Comparison of ENCODE assay signal across 1 fruit fly cellular context in genomic region chr2L:2202853-2203717, dm6.
TF ChIP-seq lines count a peak whose summit lies in the region.

No protein-coding gene starts in this region.

TF ChIP-seq in whole organism, embryonic, 481 proteins besides CTCF, POLR2A, EP300 and RAD21 (continued from another document and continues in another):
- TF ChIP-seq grau (tag; optimal IDR thresholded peaks at IDR 0.05; lab: Kevin White, UChicago) (peak; percentile 13), CG13287 (GFP tag; IDR thresholded peaks at IDR 0.05; lab: Robert Waterston, UW; ENCODE audit: partially characterized antibody) (peak; percentile 66), cad (GFP tag; optimal IDR thresholded peaks at IDR 0.05; lab: Kevin White, UChicago) (no peak), Gug (GFP tag; IDR thresholded peaks at IDR 0.05; lab: Robert Waterston, UW) (no peak), chinmo (GFP tag; IDR thresholded peaks at IDR 0.05; lab: Robert Waterston, UW; ENCODE audit: partially characterized antibody) (peak; percentile 94), CG15073 (GFP tag; optimal IDR thresholded peaks at IDR 0.05; lab: Kevin White, UChicago) (no peak), nau (GFP tag; optimal IDR thresholded peaks at IDR 0.05; lab: Kevin White, UChicago) (no peak), CG34224 (GFP tag; IDR thresholded peaks at IDR 0.05; lab: Robert Waterston, UW; ENCODE audit: partially characterized antibody) (peak; percentile 32; the same call in 1 of the 3 replicates), aop (GFP tag; IDR thresholded peaks at IDR 0.05; lab: Robert Waterston, UW) (no peak; the same call in 1 of the 2 replicates), crc (GFP tag; optimal IDR thresholded peaks at IDR 0.05; lab: Kevin White, UChicago) (no peak), CG10979 (tag; optimal IDR thresholded peaks at IDR 0.05; lab: Kevin White, UChicago) (no peak), sima (GFP tag; optimal IDR thresholded peaks at IDR 0.05; lab: Kevin White, UChicago) (no peak), ash1 (GFP tag; optimal IDR thresholded peaks at IDR 0.05; lab: Kevin White, UChicago) (no peak), YL-1 (GFP tag; optimal IDR thresholded peaks at IDR 0.05; lab: Kevin White, UChicago) (no peak), H15 (GFP tag; IDR thresholded peaks at IDR 0.05; lab: Robert Waterston, UW) (0 out of 3 replicates have a peak, but pooled peaks have one; percentile 10), unc-4 (GFP tag; IDR thresholded peaks at IDR 0.05; lab: Robert Waterston, UW; ENCODE audit: partially characterized antibody) (peak; percentile 30; the same call in 1 of the 2 replicates), CG10147 (GFP tag; optimal IDR thresholded peaks at IDR 0.05; lab: Kevin White, UChicago) (no peak), CG4360 (GFP tag; IDR thresholded peaks at IDR 0.05; lab: Robert Waterston, UW) (peak; percentile 36; the same call in 1 of the 2 replicates), nerfin-1 (tag; optimal IDR thresholded peaks at IDR 0.05; lab: Kevin White, UChicago) (no peak), lola (GFP tag; optimal IDR thresholded peaks at IDR 0.05; lab: Kevin White, UChicago) (no peak), CG11247 (GFP tag; IDR thresholded peaks at IDR 0.05; lab: Robert Waterston, UW) (no peak), hth (optimal IDR thresholded peaks at IDR 0.05; lab: Kevin White, UChicago) (no peak), D19B (GFP tag; optimal IDR thresholded peaks at IDR 0.05; lab: Kevin White, UChicago) (no peak), CG18011 (GFP tag; optimal IDR thresholded peaks at IDR 0.05; lab: Kevin White, UChicago) (no peak), B-H1 (GFP tag; IDR thresholded peaks at IDR 0.05; lab: Robert Waterston, UW) (no peak; the same call in 2 of the 3 replicates), trh (GFP tag; optimal IDR thresholded peaks at IDR 0.05; lab: Kevin White, UChicago) (no peak), disco-r (GFP tag; optimal IDR thresholded peaks at IDR 0.05; lab: Kevin White, UChicago) (no peak), ro (GFP tag; IDR thresholded peaks at IDR 0.05; lab: Robert Waterston, UW) (no peak), Blimp-1 (GFP tag; optimal IDR thresholded peaks at IDR 0.05; lab: Kevin White, UChicago) (peak; percentile 87), insv (GFP tag; optimal IDR thresholded peaks at IDR 0.05; lab: Kevin White, UChicago) (no peak), Drgx (GFP tag; IDR thresholded peaks at IDR 0.05; lab: Robert Waterston, UW) (peak; percentile 69), Gsc (GFP tag; IDR thresholded peaks at IDR 0.05; lab: Robert Waterston, UW) (no peak), tup (GFP tag; optimal IDR thresholded peaks at IDR 0.05; lab: Kevin White, UChicago) (no peak), luna (GFP tag; optimal IDR thresholded peaks at IDR 0.05; lab: Kevin White, UChicago) (no peak), Nf-YB (GFP tag; optimal IDR thresholded peaks at IDR 0.05; lab: Kevin White, UChicago) (peak; percentile 26), jumu (GFP tag; optimal IDR thresholded peaks at IDR 0.05; lab: Kevin White, UChicago) (no peak), ase (GFP tag; IDR thresholded peaks at IDR 0.05; lab: Robert Waterston, UW) (no peak), CG3407 (GFP tag; optimal IDR thresholded peaks at IDR 0.05; lab: Kevin White, UChicago) (no peak), pfk (GFP tag; optimal IDR thresholded peaks at IDR 0.05; lab: Kevin White, UChicago) (no peak), maf-S (GFP tag; optimal IDR thresholded peaks at IDR 0.05; lab: Kevin White, UChicago) (no peak), Meics (GFP tag; optimal IDR thresholded peaks at IDR 0.05; lab: Kevin White, UChicago) (no peak), CG9817 (tag; optimal IDR thresholded peaks at IDR 0.05; lab: Kevin White, UChicago) (no peak), Jarid2 (GFP tag; optimal IDR thresholded peaks at IDR 0.05; lab: Kevin White, UChicago) (no peak), Doc2 (GFP tag; IDR thresholded peaks at IDR 0.05; lab: Robert Waterston, UW) (no peak), Hr39 (optimal IDR thresholded peaks at IDR 0.05; lab: Kevin White, UChicago) (no peak), Optix (GFP tag; IDR thresholded peaks at IDR 0.05; lab: Robert Waterston, UW) (no peak), exex (tag; optimal IDR thresholded peaks at IDR 0.05; lab: Kevin White, UChicago) (no peak), Mes4 (GFP tag; optimal IDR thresholded peaks at IDR 0.05; lab: Kevin White, UChicago) (no peak), CG12769 (tag; optimal IDR thresholded peaks at IDR 0.05; lab: Kevin White, UChicago) (peak; percentile 55), wor (GFP tag; IDR thresholded peaks at IDR 0.05; lab: Robert Waterston, UW) (no peak), pum (GFP tag; optimal IDR thresholded peaks at IDR 0.05; lab: Kevin White, UChicago) (no peak), amos (GFP tag; IDR thresholded peaks at IDR 0.05; lab: Robert Waterston, UW; ENCODE audit: partially characterized antibody) (peak; percentile 12; the same call in 1 of the 2 replicates), Adf1 (GFP tag; IDR thresholded peaks at IDR 0.05; lab: Robert Waterston, UW) (peak; percentile 51), ems (GFP tag; optimal IDR thresholded peaks at IDR 0.05; lab: Kevin White, UChicago) (no peak), gsb (GFP tag; IDR thresholded peaks at IDR 0.05; lab: Robert Waterston, UW) (no peak), Awh (GFP tag; IDR thresholded peaks at IDR 0.05; lab: Robert Waterston, UW) (0 out of 2 replicates have a peak, but pooled peaks have one; percentile 8), CG12236 (GFP tag; optimal IDR thresholded peaks at IDR 0.05; lab: Kevin White, UChicago) (no peak), Deaf1 (tag; optimal IDR thresholded peaks at IDR 0.05; lab: Kevin White, UChicago) (peak; percentile 53), az2 (GFP tag; optimal IDR thresholded peaks at IDR 0.05; lab: Kevin White, UChicago) (no peak), CG12744 (GFP tag; optimal IDR thresholded peaks at IDR 0.05; lab: Kevin White, UChicago) (no peak), CG8478 (optimal IDR thresholded peaks at IDR 0.05; lab: Kevin White, UChicago) (no peak), CG11723 (GFP tag; optimal IDR thresholded peaks at IDR 0.05; lab: Kevin White, UChicago) (peak; percentile 8), NFAT (GFP tag; IDR thresholded peaks at IDR 0.05; lab: Robert Waterston, UW) (no peak), Stat92E (GFP tag; optimal IDR thresholded peaks at IDR 0.05; lab: Kevin White, UChicago) (no peak), CG18262 (tag; optimal IDR thresholded peaks at IDR 0.05; lab: Kevin White, UChicago) (no peak), pros (GFP tag; optimal IDR thresholded peaks at IDR 0.05; lab: Kevin White, UChicago) (peak; percentile 65), CG9797 (GFP tag; optimal IDR thresholded peaks at IDR 0.05; lab: Kevin White, UChicago) (no peak), Hmr (GFP tag; optimal IDR thresholded peaks at IDR 0.05; lab: Kevin White, UChicago) (no peak), CG11085 (GFP tag; IDR thresholded peaks at IDR 0.05; lab: Robert Waterston, UW) (no peak), Sin3A (optimal IDR thresholded peaks at IDR 0.05; lab: Kevin White, UChicago) (no peak), CG10321 (GFP tag; IDR thresholded peaks at IDR 0.05; lab: Robert Waterston, UW) (peak; percentile 46; the same call in 1 of the 2 replicates), ab (GFP tag; optimal IDR thresholded peaks at IDR 0.05; lab: Kevin White, UChicago) (peak; percentile 89), Mrtf (GFP tag; IDR thresholded peaks at IDR 0.05; lab: Robert Waterston, UW) (no peak), CG1024 (GFP tag; IDR thresholded peaks at IDR 0.05; lab: Robert Waterston, UW) (no peak), CG12219 (GFP tag; optimal IDR thresholded peaks at IDR 0.05; lab: Kevin White, UChicago) (no peak), Poxn (GFP tag; IDR thresholded peaks at IDR 0.05; lab: Robert Waterston, UW) (no peak), vnd (GFP tag; IDR thresholded peaks at IDR 0.05; lab: Robert Waterston, UW; ENCODE audit: partially characterized antibody) (no peak), CG18476 (GFP tag; optimal IDR thresholded peaks at IDR 0.05; lab: Kevin White, UChicago) (no peak), br (optimal IDR thresholded peaks at IDR 0.05; lab: Kevin White, UChicago) (no peak), CG11504 (tag; optimal IDR thresholded peaks at IDR 0.05; lab: Kevin White, UChicago) (no peak), CG31388 (GFP tag; optimal IDR thresholded peaks at IDR 0.05; lab: Kevin White, UChicago) (no peak), CG7357 (GFP tag; IDR thresholded peaks at IDR 0.05; lab: Robert Waterston, UW) (no peak), yki (optimal IDR thresholded peaks at IDR 0.05; lab: Kevin White, UChicago) (no peak), tna (GFP tag; IDR thresholded peaks at IDR 0.05; lab: Robert Waterston, UW; ENCODE audit: partially characterized antibody) (peak; percentile 53; the same call in 1 of the 2 replicates), tap (tag; optimal IDR thresholded peaks at IDR 0.05; lab: Kevin White, UChicago) (no peak), Sry-β (GFP tag; optimal IDR thresholded peaks at IDR 0.05; lab: Kevin White, UChicago) (no peak), ftz-f1 (GFP tag; optimal IDR thresholded peaks at IDR 0.05; lab: Kevin White, UChicago) (peak; percentile 73), CG8765 (GFP tag; IDR thresholded peaks at IDR 0.05; lab: Robert Waterston, UW) (no peak), CG31441 (GFP tag; IDR thresholded peaks at IDR 0.05; lab: Robert Waterston, UW) (no peak), CG7271 (tag; optimal IDR thresholded peaks at IDR 0.05; lab: Kevin White, UChicago) (no peak), CG10654 (GFP tag; optimal IDR thresholded peaks at IDR 0.05; lab: Kevin White, UChicago) (no peak), Eip74EF (GFP tag; optimal IDR thresholded peaks at IDR 0.05; lab: Kevin White, UChicago) (no peak), Fer1 (GFP tag; optimal IDR thresholded peaks at IDR 0.05; lab: Kevin White, UChicago) (no peak), chif (GFP tag; optimal IDR thresholded peaks at IDR 0.05; lab: Kevin White, UChicago) (no peak), abd-A (tag; optimal IDR thresholded peaks at IDR 0.05; lab: Kevin White, UChicago) (peak; percentile 88), Scr (GFP tag; IDR thresholded peaks at IDR 0.05; lab: Robert Waterston, UW; ENCODE audit: partially characterized antibody) (0 out of 2 replicates have a peak, but pooled peaks have one; percentile 13), CG3281 (GFP tag; optimal IDR thresholded peaks at IDR 0.05; lab: Kevin White, UChicago) (no peak), Dip3 (GFP tag; optimal IDR thresholded peaks at IDR 0.05; lab: Kevin White, UChicago) (no peak), sens-2 (GFP tag; IDR thresholded peaks at IDR 0.05; lab: Robert Waterston, UW) (no peak), croc (GFP tag; conservative IDR thresholded peaks at IDR 0.05; lab: Robert Waterston, UW) (no peak), CG2712 (tag; optimal IDR thresholded peaks at IDR 0.05; lab: Kevin White, UChicago) (peak; percentile 27), trem (tag; optimal IDR thresholded peaks at IDR 0.05; lab: Kevin White, UChicago) (no peak), CG30403 (GFP tag; optimal IDR thresholded peaks at IDR 0.05; lab: Kevin White, UChicago) (no peak), CG9215 (GFP tag; IDR thresholded peaks at IDR 0.05; lab: Robert Waterston, UW) (0 out of 2 replicates have a peak, but pooled peaks have one; percentile 11), slp2 (GFP tag; optimal IDR thresholded peaks at IDR 0.05; lab: Kevin White, UChicago) (no peak), CG2199 (GFP tag; IDR thresholded peaks at IDR 0.05; lab: Robert Waterston, UW) (peak; percentile 85; the same call in 2 of the 3 replicates), HLHmδ (GFP tag; optimal IDR thresholded peaks at IDR 0.05; lab: Kevin White, UChicago) (peak; percentile 88), CG6689 (GFP tag; IDR thresholded peaks at IDR 0.05; lab: Robert Waterston, UW) (0 out of 2 replicates have a peak, but pooled peaks have one; percentile 9), Bdp1 (GFP tag; optimal IDR thresholded peaks at IDR 0.05; lab: Kevin White, UChicago) (no peak), fd102C (GFP tag; optimal IDR thresholded peaks at IDR 0.05; lab: Kevin White, UChicago) (no peak), CG5180 (GFP tag; optimal IDR thresholded peaks at IDR 0.05; lab: Kevin White, UChicago) (peak; percentile 32), al (GFP tag; IDR thresholded peaks at IDR 0.05; lab: Robert Waterston, UW) (no peak), CG1603 (tag; optimal IDR thresholded peaks at IDR 0.05; lab: Kevin White, UChicago) (no peak), tx (GFP tag; optimal IDR thresholded peaks at IDR 0.05; lab: Kevin White, UChicago) (no peak), zen2 (GFP tag; IDR thresholded peaks at IDR 0.05; lab: Robert Waterston, UW; ENCODE audit: partially characterized antibody) (peak; percentile 77; the same call in 2 of the 3 replicates), jigr1 (GFP tag; IDR thresholded peaks at IDR 0.05; lab: Robert Waterston, UW) (no peak), mld (GFP tag; IDR thresholded peaks at IDR 0.05; lab: Robert Waterston, UW; ENCODE audit: partially characterized antibody) (no peak), bowl (GFP tag; IDR thresholded peaks at IDR 0.05; lab: Robert Waterston, UW) (peak; percentile 53; the same call in 1 of the 2 replicates), dan (GFP tag; IDR thresholded peaks at IDR 0.05; lab: Robert Waterston, UW) (no peak), jing (GFP tag; optimal IDR thresholded peaks at IDR 0.05; lab: Kevin White, UChicago) (no peak), Rx (GFP tag; IDR thresholded peaks at IDR 0.05; lab: Robert Waterston, UW) (no peak), CG1832 (GFP tag; optimal IDR thresholded peaks at IDR 0.05; lab: Kevin White, UChicago) (no peak), CG2889 (GFP tag; IDR thresholded peaks at IDR 0.05; lab: Robert Waterston, UW) (no peak), fu2 (GFP tag; optimal IDR thresholded peaks at IDR 0.05; lab: Kevin White, UChicago) (no peak), CG10462 (GFP tag; optimal IDR thresholded peaks at IDR 0.05; lab: Kevin White, UChicago) (no peak), CG9609 (GFP tag; optimal IDR thresholded peaks at IDR 0.05; lab: Kevin White, UChicago) (no peak), en (GFP tag; optimal IDR thresholded peaks at IDR 0.05; lab: Kevin White, UChicago) (no peak), org-1 (GFP tag; optimal IDR thresholded peaks at IDR 0.05; lab: Kevin White, UChicago) (no peak), CG4328 (GFP tag; optimal IDR thresholded peaks at IDR 0.05; lab: Kevin White, UChicago) (no peak), usp (GFP tag; optimal IDR thresholded peaks at IDR 0.05; lab: Kevin White, UChicago) (no peak), Fer2 (tag; optimal IDR thresholded peaks at IDR 0.05; lab: Kevin White, UChicago) (no peak), CG10543 (GFP tag; optimal IDR thresholded peaks at IDR 0.05; lab: Kevin White, UChicago) (peak; percentile 53), ap (GFP tag; IDR thresholded peaks at IDR 0.05; lab: Robert Waterston, UW) (no peak), da (GFP tag; optimal IDR thresholded peaks at IDR 0.05; lab: Kevin White, UChicago) (no peak), fd64A (GFP tag; optimal IDR thresholded peaks at IDR 0.05; lab: Kevin White, UChicago) (no peak)
